Comparison of ENCODE assay signal across 1 fruit fly cellular context in genomic region chrX:6997653-6998491, dm6.
TF ChIP-seq lines count a peak whose summit lies in the region.

No protein-coding gene starts in this region.

TF ChIP-seq in whole organism, embryonic, 481 proteins besides CTCF, POLR2A, EP300 and RAD21 (continued from another document):
- TF ChIP-seq Bgb (GFP tag; IDR thresholded peaks at IDR 0.05; lab: Robert Waterston, UW; ENCODE audit: partially characterized antibody) (no peak), ems (GFP tag; optimal IDR thresholded peaks at IDR 0.05; lab: Kevin White, UChicago) (no peak), CG1602 (GFP tag; optimal IDR thresholded peaks at IDR 0.05; lab: Kevin White, UChicago) (peak; percentile 14), fd3F (GFP tag; optimal IDR thresholded peaks at IDR 0.05; lab: Kevin White, UChicago) (no peak), sima (GFP tag; optimal IDR thresholded peaks at IDR 0.05; lab: Kevin White, UChicago) (no peak), abd-A (tag; optimal IDR thresholded peaks at IDR 0.05; lab: Kevin White, UChicago) (no peak), CHES-1-like (GFP tag; optimal IDR thresholded peaks at IDR 0.05; lab: Kevin White, UChicago) (no peak), dati (GFP tag; IDR thresholded peaks at IDR 0.05; lab: Robert Waterston, UW) (no peak), Med (GFP tag; lab: Kevin White, UChicago) (peak; percentile 79), CG4404 (GFP tag; IDR thresholded peaks at IDR 0.05; lab: Robert Waterston, UW) (no peak), tap (tag; optimal IDR thresholded peaks at IDR 0.05; lab: Kevin White, UChicago) (no peak), Atf-2 (GFP tag; optimal IDR thresholded peaks at IDR 0.05; lab: Kevin White, UChicago) (no peak), lab (GFP tag; optimal IDR thresholded peaks at IDR 0.05; lab: Kevin White, UChicago) (no peak), CG7556 (GFP tag; optimal IDR thresholded peaks at IDR 0.05; lab: Kevin White, UChicago) (peak; percentile 13), jumu (GFP tag; optimal IDR thresholded peaks at IDR 0.05; lab: Kevin White, UChicago) (no peak), Blimp-1 (GFP tag; optimal IDR thresholded peaks at IDR 0.05; lab: Kevin White, UChicago) (no peak), CG8944 (GFP tag; optimal IDR thresholded peaks at IDR 0.05; lab: Kevin White, UChicago) (no peak), wor (GFP tag; IDR thresholded peaks at IDR 0.05; lab: Robert Waterston, UW) (no peak), CG13894 (tag; optimal IDR thresholded peaks at IDR 0.05; lab: Kevin White, UChicago) (no peak), CG2116 (GFP tag; optimal IDR thresholded peaks at IDR 0.05; lab: Kevin White, UChicago) (peak; percentile 13), CG32532 (GFP tag; IDR thresholded peaks at IDR 0.05; lab: Robert Waterston, UW) (no peak), MESR4 (GFP tag; optimal IDR thresholded peaks at IDR 0.05; lab: Kevin White, UChicago) (no peak), nmo (GFP tag; optimal IDR thresholded peaks at IDR 0.05; lab: Kevin White, UChicago) (peak; percentile 46), CG7987 (GFP tag; optimal IDR thresholded peaks at IDR 0.05; lab: Kevin White, UChicago) (no peak), CG10654 (GFP tag; optimal IDR thresholded peaks at IDR 0.05; lab: Kevin White, UChicago) (no peak), Deaf1 (tag; optimal IDR thresholded peaks at IDR 0.05; lab: Kevin White, UChicago) (no peak), Vsx1 (GFP tag; optimal IDR thresholded peaks at IDR 0.05; lab: Kevin White, UChicago) (no peak), lilli (GFP tag; optimal IDR thresholded peaks at IDR 0.05; lab: Kevin White, UChicago) (no peak), pum (GFP tag; optimal IDR thresholded peaks at IDR 0.05; lab: Kevin White, UChicago) (no peak), CG16815 (GFP tag; optimal IDR thresholded peaks at IDR 0.05; lab: Kevin White, UChicago) (no peak), dm (GFP tag; optimal IDR thresholded peaks at IDR 0.05; lab: Kevin White, UChicago) (no peak), CG18764 (GFP tag; optimal IDR thresholded peaks at IDR 0.05; lab: Kevin White, UChicago) (no peak), GATAe (GFP tag; conservative IDR thresholded peaks at IDR 0.05; lab: Robert Waterston, UW) (no peak), CG14860 (GFP tag; IDR thresholded peaks at IDR 0.05; lab: Robert Waterston, UW; ENCODE audit: partially characterized antibody) (no peak), nom (GFP tag; optimal IDR thresholded peaks at IDR 0.05; lab: Kevin White, UChicago) (peak; percentile 1), stwl (tag; optimal IDR thresholded peaks at IDR 0.05; lab: Kevin White, UChicago) (peak; percentile 36), gfzf (GFP tag; optimal IDR thresholded peaks at IDR 0.05; lab: Kevin White, UChicago) (no peak), Dad (GFP tag; optimal IDR thresholded peaks at IDR 0.05; lab: Kevin White, UChicago) (no peak), jing (GFP tag; optimal IDR thresholded peaks at IDR 0.05; lab: Kevin White, UChicago) (no peak), CG17186 (GFP tag; optimal IDR thresholded peaks at IDR 0.05; lab: Kevin White, UChicago) (no peak), toy (GFP tag; IDR thresholded peaks at IDR 0.05; lab: Robert Waterston, UW) (no peak), salm (tag; optimal IDR thresholded peaks at IDR 0.05; lab: Kevin White, UChicago) (no peak), tio (GFP tag; optimal IDR thresholded peaks at IDR 0.05; lab: Kevin White, UChicago) (no peak), lbe (GFP tag; optimal IDR thresholded peaks at IDR 0.05; lab: Kevin White, UChicago) (no peak), CG17568 (GFP tag; optimal IDR thresholded peaks at IDR 0.05; lab: Kevin White, UChicago) (no peak), scrt (GFP tag; optimal IDR thresholded peaks at IDR 0.05; lab: Kevin White, UChicago) (no peak), knrl (GFP tag; IDR thresholded peaks at IDR 0.05; lab: Robert Waterston, UW; ENCODE audit: partially characterized antibody) (no peak), CG34224 (GFP tag; IDR thresholded peaks at IDR 0.05; lab: Robert Waterston, UW; ENCODE audit: partially characterized antibody) (no peak), gsb (GFP tag; IDR thresholded peaks at IDR 0.05; lab: Robert Waterston, UW) (no peak), chm (GFP tag; IDR thresholded peaks at IDR 0.05; lab: Robert Waterston, UW) (no peak), pb (GFP tag; optimal IDR thresholded peaks at IDR 0.05; lab: Kevin White, UChicago) (no peak), CG14667 (GFP tag; IDR thresholded peaks at IDR 0.05; lab: Robert Waterston, UW) (no peak), Sox100B (GFP tag; optimal IDR thresholded peaks at IDR 0.05; lab: Kevin White, UChicago) (peak; percentile 50), Hr39 (optimal IDR thresholded peaks at IDR 0.05; lab: Kevin White, UChicago) (no peak), Ets97D (GFP tag; optimal IDR thresholded peaks at IDR 0.05; lab: Kevin White, UChicago) (no peak), gsb-n (tag; optimal IDR thresholded peaks at IDR 0.05; lab: Kevin White, UChicago) (no peak), CG2202 (tag; optimal IDR thresholded peaks at IDR 0.05; lab: Kevin White, UChicago) (no peak), nerfin-1 (tag; optimal IDR thresholded peaks at IDR 0.05; lab: Kevin White, UChicago) (no peak), Hmx (GFP tag; optimal IDR thresholded peaks at IDR 0.05; lab: Kevin White, UChicago) (no peak), CG4282 (GFP tag; optimal IDR thresholded peaks at IDR 0.05; lab: Kevin White, UChicago) (no peak), CG4707 (GFP tag; optimal IDR thresholded peaks at IDR 0.05; lab: Kevin White, UChicago) (no peak), CG1233 (GFP tag; optimal IDR thresholded peaks at IDR 0.05; lab: Kevin White, UChicago) (no peak), sqz (GFP tag; optimal IDR thresholded peaks at IDR 0.05; lab: Kevin White, UChicago) (no peak), prd (optimal IDR thresholded peaks at IDR 0.05; lab: Kevin White, UChicago) (no peak), prd (GFP tag; IDR thresholded peaks at IDR 0.05; lab: Robert Waterston, UW) (peak; percentile 37; the same call in 1 of the 3 replicates), btn (GFP tag; optimal IDR thresholded peaks at IDR 0.05; lab: Kevin White, UChicago) (no peak), CG2678 (tag; optimal IDR thresholded peaks at IDR 0.05; lab: Kevin White, UChicago) (peak; percentile 38), CG12299 (tag; optimal IDR thresholded peaks at IDR 0.05; lab: Kevin White, UChicago) (no peak), ci (GFP tag; IDR thresholded peaks at IDR 0.05; lab: Robert Waterston, UW) (peak; percentile 23; the same call in 1 of the 3 replicates), CG10321 (GFP tag; IDR thresholded peaks at IDR 0.05; lab: Robert Waterston, UW) (no peak), ato (GFP tag; IDR thresholded peaks at IDR 0.05; lab: Robert Waterston, UW; ENCODE audit: partially characterized antibody) (no peak), unpg (GFP tag; optimal IDR thresholded peaks at IDR 0.05; lab: Kevin White, UChicago) (peak; percentile 4), BEAF-32 (GFP tag; optimal IDR thresholded peaks at IDR 0.05; lab: Kevin White, UChicago) (peak; percentile 35), Dbx (GFP tag; IDR thresholded peaks at IDR 0.05; lab: Robert Waterston, UW) (no peak), CG10462 (GFP tag; optimal IDR thresholded peaks at IDR 0.05; lab: Kevin White, UChicago) (no peak), schlank (tag; optimal IDR thresholded peaks at IDR 0.05; lab: Kevin White, UChicago) (no peak), ssp (GFP tag; IDR thresholded peaks at IDR 0.05; lab: Robert Waterston, UW) (no peak), PHDP (tag; optimal IDR thresholded peaks at IDR 0.05; lab: Kevin White, UChicago) (peak; percentile 2), sens-2 (GFP tag; IDR thresholded peaks at IDR 0.05; lab: Robert Waterston, UW) (no peak), Rfx (GFP tag; IDR thresholded peaks at IDR 0.05; lab: Robert Waterston, UW) (no peak), H2.0 (GFP tag; IDR thresholded peaks at IDR 0.05; lab: Robert Waterston, UW) (no peak), Dfd (GFP tag; optimal IDR thresholded peaks at IDR 0.05; lab: Kevin White, UChicago) (no peak), ranshi (GFP tag; IDR thresholded peaks at IDR 0.05; lab: Robert Waterston, UW) (0 out of 2 replicates have a peak, but pooled peaks have one; percentile 11), CG17612 (GFP tag; IDR thresholded peaks at IDR 0.05; lab: Robert Waterston, UW) (no peak), CG8290 (GFP tag; optimal IDR thresholded peaks at IDR 0.05; lab: Kevin White, UChicago) (peak; percentile 92), CG8290 (tag; optimal IDR thresholded peaks at IDR 0.05; lab: Kevin White, UChicago) (peak; percentile 47 to 93), inv (GFP tag; IDR thresholded peaks at IDR 0.05; lab: Robert Waterston, UW; ENCODE audit: partially characterized antibody) (no peak), Dek (tag; optimal IDR thresholded peaks at IDR 0.05; lab: Kevin White, UChicago) (no peak), gem (tag; optimal IDR thresholded peaks at IDR 0.05; lab: Kevin White, UChicago) (peak; percentile 61)
